Worm (Caenorhabditis elegans) whole organism, dauer: ENCODE measurements around the gene F59E11.5.

ENCODE experiments used
- unc-62 ChIP-seq: sonication (generic microtip); optimal IDR thresholded peaks from 2 replicates; lab custom pipeline; 2017; ENCODE audit warnings: missing biosample characterization, missing genetic modification reagents, missing genetic modification characterization

F59E11.5 gene

ce11 chrV:9041030-9041429, 46.1 kb downstream of the F59E11.5 start, which contains the start of gene cyp-33B1:
Gene cyp-33B1 (plus strand): TSS chrV:9041330.
- TF ChIP-seq unc-62 (GFP tag; lab: Kevin White, UChicago): no peak

ce11 chrV:9044871-9045270, 50.0 kb downstream of the F59E11.5 start, which contains the start of gene nhr-30:
Gene nhr-30 (plus strand): TSS chrV:9045171.
- no peak for TF ChIP-seq unc-62 (GFP tag; lab: Kevin White, UChicago)
